Worm (Caenorhabditis elegans) whole organism, midembryonic: ENCODE results near the gene col-91.

Experiments used
- T22C8.4 ChIP-seq: fragments of 200-800 bp; sonication (Bioruptor generic); IDR thresholded peaks from 2 replicates; pipeline ENCODE4 v1.3.6; 2022; ENCODE audit warnings: missing genetic modification characterization, missing compliant biosample characterization
- cog-1 ChIP-seq: sonication (generic microtip); optimal IDR thresholded peaks from 2 replicates; lab custom pipeline; 2016; ENCODE audit warnings: missing genetic modification characterization, missing compliant biosample characterization
- flt-1 ChIP-seq: fragments of 200-800 bp; sonication (Bioruptor generic); IDR thresholded peaks from 2 replicates; pipeline ENCODE4 v1.3.6; 2022; ENCODE audit warnings: missing genetic modification characterization, missing compliant biosample characterization
- klf-2 ChIP-seq: fragments of 200-800 bp; sonication (Bioruptor generic); conservative IDR thresholded peaks from 2 replicates; pipeline ENCODE4 v1.3.6; 2022; ENCODE audit warnings: missing genetic modification reagents, missing genetic modification characterization, missing compliant biosample characterization
- med-1 ChIP-seq: sonication (generic microtip); optimal IDR thresholded peaks from 2 replicates; lab custom pipeline; 2017; ENCODE audit warnings: missing genetic modification characterization, mild to moderate bottlenecking, missing compliant biosample characterization, antibody characterized with exemption, missing genetic modification reagents; ENCODE audit not compliant: insufficient read depth
- ref-1 ChIP-seq: fragments of 200-800 bp; sonication (Bioruptor generic); conservative IDR thresholded peaks from 2 replicates; pipeline ENCODE4 v1.3.6; 2022; ENCODE audit warnings: missing genetic modification reagents, missing genetic modification characterization, missing compliant biosample characterization
- ztf-23 ChIP-seq: fragments of 200-800 bp; sonication (Bioruptor generic); IDR thresholded peaks from 2 replicates; pipeline ENCODE4 v1.3.6; 2022; ENCODE audit warnings: missing genetic modification reagents, missing genetic modification characterization, missing compliant biosample characterization

- TF ChIP-seq cog-1 (tag; lab: Kevin White, UChicago), result no peak
- TF ChIP-seq klf-2 (GFP tag; lab: Robert Waterston, UW), result no peak
- no peak for TF ChIP-seq ztf-23 (GFP tag; lab: Robert Waterston, UW)
- no peak for TF ChIP-seq flt-1 (GFP tag; lab: Robert Waterston, UW)
- TF ChIP-seq med-1 (GFP tag; lab: Kevin White, UChicago), result no peak
- TF ChIP-seq T22C8.4, result no peak
- TF ChIP-seq ref-1 (GFP tag; lab: Robert Waterston, UW), result no peak
Observed at ce11 chrIII:8298216-8298920, 34.9 kb upstream of the col-91 start.
